Worm (Caenorhabditis elegans) whole organism, midembryonic: ENCODE results near the gene D1054.3.

Source experiments
- T22C8.4 ChIP-seq: fragments of 200-800 bp; sonication (Bioruptor generic); IDR thresholded peaks from 2 replicates; pipeline ENCODE4 v1.3.6; 2022; ENCODE audit warnings: missing genetic modification characterization, missing compliant biosample characterization
- cog-1 ChIP-seq: sonication (generic microtip); optimal IDR thresholded peaks from 2 replicates; lab custom pipeline; 2016; ENCODE audit warnings: missing genetic modification characterization, missing compliant biosample characterization
- flt-1 ChIP-seq: fragments of 200-800 bp; sonication (Bioruptor generic); IDR thresholded peaks from 2 replicates; pipeline ENCODE4 v1.3.6; 2022; ENCODE audit warnings: missing genetic modification characterization, missing compliant biosample characterization
- klf-2 ChIP-seq: fragments of 200-800 bp; sonication (Bioruptor generic); conservative IDR thresholded peaks from 2 replicates; pipeline ENCODE4 v1.3.6; 2022; ENCODE audit warnings: missing genetic modification reagents, missing genetic modification characterization, missing compliant biosample characterization
- med-1 ChIP-seq: sonication (generic microtip); optimal IDR thresholded peaks from 2 replicates; lab custom pipeline; 2017; ENCODE audit warnings: missing genetic modification characterization, mild to moderate bottlenecking, missing compliant biosample characterization, antibody characterized with exemption, missing genetic modification reagents; ENCODE audit not compliant: insufficient read depth
- ref-1 ChIP-seq: fragments of 200-800 bp; sonication (Bioruptor generic); conservative IDR thresholded peaks from 2 replicates; pipeline ENCODE4 v1.3.6; 2022; ENCODE audit warnings: missing genetic modification reagents, missing genetic modification characterization, missing compliant biosample characterization
- tab-1 ChIP-seq: fragments of 200-800 bp; sonication (Bioruptor generic); IDR thresholded peaks from 2 replicates; pipeline ENCODE4 v1.3.6; 2022; ENCODE audit warnings: missing genetic modification characterization, missing compliant biosample characterization
- ztf-23 ChIP-seq: fragments of 200-800 bp; sonication (Bioruptor generic); IDR thresholded peaks from 2 replicates; pipeline ENCODE4 v1.3.6; 2022; ENCODE audit warnings: missing genetic modification reagents, missing genetic modification characterization, missing compliant biosample characterization
- ztf-29 ChIP-seq: fragments of 200-800 bp; sonication (Bioruptor generic); IDR thresholded peaks from 2 replicates; pipeline ENCODE4 v1.3.6; 2022; ENCODE audit warnings: missing genetic modification reagents, missing genetic modification characterization, missing compliant biosample characterization

The D1054.3 gene

ce11 chrV:10771390-10771789 is at the start of gene D1054.3:
TSS of gene D1054.3 (plus strand) at chrV:10771451.
- TF ChIP-seq ref-1 (no peak), T22C8.4 (no peak)

- no peak for TF ChIP-seq tab-1
- TF ChIP-seq flt-1 (GFP tag; lab: Robert Waterston, UW): no peak
- TF ChIP-seq T22C8.4: no peak
- TF ChIP-seq cog-1 (tag; lab: Kevin White, UChicago): no peak
- no peak for TF ChIP-seq klf-2 (GFP tag; lab: Robert Waterston, UW)
- no peak for TF ChIP-seq ztf-29
- no peak for TF ChIP-seq med-1
- TF ChIP-seq ztf-23 (GFP tag; lab: Robert Waterston, UW): no peak
- no peak for TF ChIP-seq ref-1
These were observed 49.3 kb upstream of the D1054.3 start for ce11 chrV:10721912-10722426.

ce11 chrV:10722595-10722994 is 48.7 kb upstream of the D1054.3 start:
- no peak for TF ChIP-seq tab-1
- no peak for TF ChIP-seq cog-1 (tag; lab: Kevin White, UChicago)
- no peak for TF ChIP-seq med-1
- TF ChIP-seq T22C8.4: no peak
- TF ChIP-seq klf-2 (GFP tag; lab: Robert Waterston, UW): no peak

ce11 chrV:10723181-10723580 is 48.1 kb upstream of the D1054.3 start:
- TF ChIP-seq klf-2 (GFP tag; lab: Robert Waterston, UW): no peak
- no peak for TF ChIP-seq cog-1 (tag; lab: Kevin White, UChicago)

- TF ChIP-seq ztf-23 (GFP tag; lab: Robert Waterston, UW) (no peak), ztf-29 (no peak), cog-1 (tag; lab: Kevin White, UChicago) (no peak), tab-1 (no peak), T22C8.4 (no peak)
These were observed 47.7 kb upstream of the D1054.3 start for ce11 chrV:10723583-10723982.

- no peak for TF ChIP-seq ref-1
- TF ChIP-seq ztf-23 (GFP tag; lab: Robert Waterston, UW): no peak
- no peak for TF ChIP-seq flt-1 (GFP tag; lab: Robert Waterston, UW)
- TF ChIP-seq klf-2 (GFP tag; lab: Robert Waterston, UW): no peak
- TF ChIP-seq T22C8.4: no peak
These were observed 46.8 kb upstream of the D1054.3 start for ce11 chrV:10724472-10724871.

- TF ChIP-seq ref-1 (no peak), T22C8.4 (no peak), ztf-23 (GFP tag; lab: Robert Waterston, UW) (no peak), tab-1 (no peak), flt-1 (GFP tag; lab: Robert Waterston, UW) (no peak), ztf-29 (no peak), cog-1 (tag; lab: Kevin White, UChicago) (no peak), klf-2 (GFP tag; lab: Robert Waterston, UW) (no peak), med-1 (no peak)
These were observed 45.8 kb upstream of the D1054.3 start for ce11 chrV:10725424-10725951.

ce11 chrV:10726691-10727090 is 44.6 kb upstream of the D1054.3 start:
- no peak for TF ChIP-seq cog-1 (tag; lab: Kevin White, UChicago)
- TF ChIP-seq ref-1: no peak
- TF ChIP-seq ztf-23 (GFP tag; lab: Robert Waterston, UW): no peak

- TF ChIP-seq ztf-29: no peak
- TF ChIP-seq ztf-23 (GFP tag; lab: Robert Waterston, UW): no peak
These were observed 43.6 kb upstream of the D1054.3 start for ce11 chrV:10727651-10728050.

ce11 chrV:10729456-10729904 is 41.8 kb upstream of the D1054.3 start:
- TF ChIP-seq klf-2 (GFP tag; lab: Robert Waterston, UW): no peak
- no peak for TF ChIP-seq ztf-23 (GFP tag; lab: Robert Waterston, UW)
- no peak for TF ChIP-seq T22C8.4
- no peak for TF ChIP-seq flt-1 (GFP tag; lab: Robert Waterston, UW)
- TF ChIP-seq med-1: no peak
- TF ChIP-seq cog-1 (tag; lab: Kevin White, UChicago): no peak
- TF ChIP-seq ztf-29: no peak
- TF ChIP-seq ref-1: no peak
- TF ChIP-seq tab-1: no peak

ce11 chrV:10730824-10731416 is 40.3 kb upstream of the D1054.3 start:
- TF ChIP-seq tab-1 (no peak), ref-1 (no peak), ztf-23 (GFP tag; lab: Robert Waterston, UW) (no peak), flt-1 (GFP tag; lab: Robert Waterston, UW) (no peak), cog-1 (tag; lab: Kevin White, UChicago) (no peak), klf-2 (GFP tag; lab: Robert Waterston, UW) (no peak), med-1 (no peak), ztf-29 (no peak), T22C8.4 (no peak)

ce11 chrV:10731989-10732472 is 39.2 kb upstream of the D1054.3 start, which contains the start of gene T28B11.1:
TSS of gene T28B11.1 (minus strand) at chrV:10732422.
- TF ChIP-seq T22C8.4: no peak
- no peak for TF ChIP-seq tab-1
- no peak for TF ChIP-seq ref-1
- TF ChIP-seq ztf-29: no peak
- TF ChIP-seq cog-1 (tag; lab: Kevin White, UChicago): no peak
- no peak for TF ChIP-seq ztf-23 (GFP tag; lab: Robert Waterston, UW)
- no peak for TF ChIP-seq klf-2 (GFP tag; lab: Robert Waterston, UW)
- TF ChIP-seq med-1: no peak
- TF ChIP-seq flt-1 (GFP tag; lab: Robert Waterston, UW): no peak
